Worm (Caenorhabditis elegans) whole organism, early embryonic: Measurements from ENCODE around the gene Y50E8A.2.
"Not testable (repeated sequence)": the region's sequence is repeated elsewhere in the genome, so short reads cannot be mapped to it uniquely, and the experiment has no call there.

Source experiments
- B0310.2 ChIP-seq: sonication (generic microtip); optimal IDR thresholded peaks from 2 replicates; lab custom pipeline; 2016; ENCODE audit warnings: mild to moderate bottlenecking, missing genetic modification characterization, missing compliant biosample characterization
- F13C5.2 ChIP-seq: sonication (generic microtip); optimal IDR thresholded peaks from 2 replicates; lab custom pipeline; 2017; ENCODE audit warnings: mild to moderate bottlenecking, missing genetic modification characterization, inconsistent platforms, missing compliant biosample characterization
- aly-1 ChIP-seq: sonication (generic microtip); optimal IDR thresholded peaks from 2 replicates; lab custom pipeline; 2016; ENCODE audit warnings: missing genetic modification characterization, missing compliant biosample characterization
- ama-1 ChIP-seq: fragments of 150-350 bp; optimal IDR thresholded peaks from 2 replicates; lab custom pipeline; 2014
- ceh-13 ChIP-seq: fragments of 200-800 bp; sonication (Bioruptor generic); optimal IDR thresholded peaks from 2 replicates; lab custom pipeline; 2018; ENCODE audit warnings: mild to moderate bottlenecking, missing genetic modification characterization, missing compliant biosample characterization
- ceh-36 ChIP-seq: sonication (generic microtip); optimal IDR thresholded peaks from 2 replicates; lab custom pipeline; 2016; ENCODE audit warnings: missing genetic modification characterization, inconsistent platforms, missing compliant biosample characterization
- ets-7 ChIP-seq: sonication (generic microtip); optimal IDR thresholded peaks from 2 replicates; lab custom pipeline; 2016; ENCODE audit warnings: missing genotype, missing genetic modification characterization, missing compliant biosample characterization
- flt-1 ChIP-seq: fragments of 200-800 bp; sonication (Bioruptor generic); IDR thresholded peaks from 2 replicates; pipeline ENCODE4 v1.3.6; 2022; ENCODE audit warnings: missing genetic modification characterization, missing compliant biosample characterization
- hmbx-1 ChIP-seq: sonication (generic microtip); optimal IDR thresholded peaks from 2 replicates; lab custom pipeline; 2016; ENCODE audit warnings: mild to moderate bottlenecking, missing genetic modification characterization, missing compliant biosample characterization
- hmg-4 ChIP-seq: fragments of 200-800 bp; sonication (Bioruptor generic); optimal IDR thresholded peaks from 2 replicates; lab custom pipeline; 2018; ENCODE audit warnings: mild to moderate bottlenecking, missing genetic modification characterization, missing compliant biosample characterization
- hnd-1 ChIP-seq: sonication (generic microtip); optimal IDR thresholded peaks from 2 replicates; lab custom pipeline; 2016; ENCODE audit warnings: missing genetic modification characterization, missing compliant biosample characterization
- pes-1 ChIP-seq: fragments of 200-800 bp; sonication (Bioruptor generic); IDR thresholded peaks from 2 replicates; pipeline ENCODE4 v1.3.6; 2022; ENCODE audit warnings: missing genetic modification reagents, missing genetic modification characterization, missing compliant biosample characterization
- scrt-1 ChIP-seq: fragments of 200-800 bp; sonication (Bioruptor generic); IDR thresholded peaks from 2 replicates; pipeline ENCODE4 v1.3.6; 2022; ENCODE audit warnings: missing genetic modification characterization, missing compliant biosample characterization
- sea-1 ChIP-seq: fragments of 200-800 bp; sonication (Bioruptor generic); conservative IDR thresholded peaks from 2 replicates; pipeline ENCODE4 v1.3.6; 2022; ENCODE audit warnings: missing genetic modification characterization, missing compliant biosample characterization
- tbx-11 ChIP-seq: fragments of 200-800 bp; sonication (Bioruptor generic); IDR thresholded peaks from 2 replicates; pipeline ENCODE4 v1.3.6; 2022; ENCODE audit warnings: missing genetic modification characterization, missing compliant biosample characterization
- tbx-37 ChIP-seq: fragments of 200-800 bp; sonication (Bioruptor generic); conservative IDR thresholded peaks from 2 replicates; pipeline ENCODE4 v1.3.6; 2022; ENCODE audit warnings: missing genetic modification reagents, missing genetic modification characterization, missing compliant biosample characterization
- tra-4 ChIP-seq: sonication (generic microtip); optimal IDR thresholded peaks from 2 replicates; lab custom pipeline; 2017; ENCODE audit warnings: missing genetic modification characterization, missing compliant biosample characterization

Gene Y50E8A.2

DNA sequence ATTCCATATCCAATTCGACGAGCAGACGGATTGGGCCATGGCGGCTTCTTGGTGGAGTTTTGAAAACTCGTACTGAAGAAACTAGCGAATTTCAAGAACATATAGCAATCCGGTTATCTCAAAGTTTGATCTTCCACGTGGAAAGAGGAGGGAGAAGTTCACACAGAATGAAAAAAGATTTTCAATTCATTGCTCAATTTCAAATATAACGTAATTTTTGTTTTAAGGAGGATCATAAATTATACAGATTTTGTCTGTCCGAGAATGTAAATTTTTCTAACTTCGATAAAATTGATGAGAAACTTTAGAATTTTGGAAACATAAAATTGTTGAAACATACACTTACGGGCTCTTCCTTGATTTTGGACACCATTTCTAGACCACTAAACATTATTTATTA, at the start of gene Y50E8A.2:
Gene Y50E8A.2, minus strand, starts transcription at position 101 of the 400 bp plus-strand sequence.
- no peak for TF ChIP-seq tbx-37 (GFP tag; lab: Robert Waterston, UW)
- no peak for TF ChIP-seq scrt-1
- no peak for TF ChIP-seq ets-7 (tag; lab: Kevin White, UChicago)
- TF ChIP-seq B0310.2 (tag; lab: Kevin White, UChicago), result no peak
- TF ChIP-seq hnd-1, result no peak
- no peak for TF ChIP-seq tbx-11 (GFP tag; lab: Robert Waterston, UW)
- TF ChIP-seq sea-1 (GFP tag; lab: Robert Waterston, UW), result no peak
- no peak for TF ChIP-seq hmg-4 (GFP tag; lab: Kevin White, UChicago)
- TF ChIP-seq ama-1, result no peak
- no peak for TF ChIP-seq flt-1

DNA sequence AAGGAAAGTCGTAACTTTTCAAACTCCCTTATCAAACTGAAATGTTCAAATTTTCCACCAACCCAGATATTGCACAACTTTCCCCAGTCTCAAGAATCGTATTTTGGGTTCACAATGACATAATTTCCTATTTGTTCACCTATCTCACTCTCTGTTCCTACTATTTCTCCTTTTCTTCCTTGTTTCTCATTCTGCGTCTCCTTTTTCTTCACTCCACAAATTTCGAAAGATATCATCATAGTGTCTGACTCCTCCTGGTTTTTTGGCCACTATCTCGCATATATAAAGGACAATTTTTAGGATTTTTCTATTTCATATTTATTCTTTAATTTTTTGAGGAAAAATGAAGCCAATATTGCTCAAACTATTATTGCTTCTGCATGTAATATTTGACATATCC, 44.4 kb upstream of the Y50E8A.2 start, which contains the start of gene haf-7:
Gene haf-7, plus strand, starts transcription at position 211 of the 400 bp plus-strand sequence.
- no peak for TF ChIP-seq B0310.2 (tag; lab: Kevin White, UChicago)
- TF ChIP-seq tra-4, result no peak

DNA sequence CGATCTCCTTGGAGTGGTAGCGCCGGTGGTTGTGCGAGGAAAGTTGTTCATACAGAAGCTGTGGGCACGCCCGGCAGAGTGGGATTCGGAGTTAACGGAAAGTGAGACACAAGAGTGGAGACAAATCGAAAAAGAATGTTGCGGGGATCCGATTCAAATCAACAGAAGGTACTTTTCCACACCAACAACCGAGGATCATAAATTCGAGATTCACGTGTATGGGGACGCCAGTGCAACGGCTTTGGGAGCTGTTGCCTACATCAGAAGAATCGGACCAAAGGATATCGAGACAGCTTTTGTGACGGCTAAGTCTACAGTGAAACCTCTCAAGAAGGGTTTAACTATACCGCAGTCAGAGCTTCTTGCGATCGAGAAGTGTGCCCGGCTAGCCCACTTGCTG, 34.9 kb upstream of the Y50E8A.2 start:
- no peak for TF ChIP-seq ceh-36
- no peak for TF ChIP-seq aly-1 (tag; lab: Kevin White, UChicago)
- TF ChIP-seq B0310.2 (tag; lab: Kevin White, UChicago), result no peak
- no peak for TF ChIP-seq tbx-37 (GFP tag; lab: Robert Waterston, UW)
- TF ChIP-seq tbx-11 (GFP tag; lab: Robert Waterston, UW), result no peak
- no peak for TF ChIP-seq hmg-4 (GFP tag; lab: Kevin White, UChicago)
- TF ChIP-seq ets-7 (tag; lab: Kevin White, UChicago), result no peak
- TF ChIP-seq flt-1, result no peak
- TF ChIP-seq ceh-13 (GFP tag; lab: Kevin White, UChicago), result no peak
- TF ChIP-seq hnd-1, result no peak
- TF ChIP-seq scrt-1, result no peak
- no peak for TF ChIP-seq tra-4
- TF ChIP-seq sea-1 (GFP tag; lab: Robert Waterston, UW), result no peak

DNA sequence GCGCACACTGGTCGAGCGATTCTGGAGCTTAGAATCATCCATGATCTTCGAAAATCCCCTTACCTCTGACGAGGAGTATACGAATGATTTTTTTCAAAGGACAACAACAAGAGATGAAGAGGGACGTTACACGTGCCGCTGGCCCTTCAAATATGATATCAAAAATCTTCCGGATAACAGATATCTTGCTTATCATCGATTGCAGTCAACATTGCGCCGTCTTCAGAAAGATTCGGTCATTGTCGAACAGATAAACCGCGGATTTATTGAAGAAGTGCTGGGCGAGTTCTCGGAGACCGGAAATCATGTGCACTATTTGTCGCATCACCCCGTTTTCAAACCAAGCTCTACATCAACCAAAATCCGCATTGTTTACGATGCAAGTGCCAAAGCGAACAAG, 33.9 kb upstream of the Y50E8A.2 start:
- TF ChIP-seq tbx-37 (GFP tag; lab: Robert Waterston, UW), result no peak
- no peak for TF ChIP-seq sea-1 (GFP tag; lab: Robert Waterston, UW)

DNA sequence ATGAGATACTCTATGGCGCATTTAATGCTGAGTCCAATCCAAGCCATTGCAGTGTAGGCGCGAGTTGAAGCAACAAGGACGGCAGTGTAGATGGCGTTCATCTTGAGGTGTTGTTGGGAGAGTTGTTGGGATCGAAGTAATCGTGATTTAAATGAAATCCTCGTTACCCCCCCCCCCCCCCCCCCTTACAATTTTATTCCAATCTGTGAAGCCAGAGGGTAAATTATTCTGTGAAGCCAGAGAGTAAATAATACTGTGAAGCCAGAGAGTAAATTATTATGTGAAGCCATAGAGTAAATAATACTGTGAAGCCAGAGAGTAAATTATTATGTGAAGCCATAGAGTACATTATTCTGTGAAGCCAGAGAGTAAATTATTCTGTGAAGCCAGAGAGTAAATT, 21.7 kb upstream of the Y50E8A.2 start, which contains the start of gene nspa-10:
Gene nspa-10, minus strand, starts transcription at position 101 of the 400 bp plus-strand sequence.
- TF ChIP-seq ceh-13 (GFP tag; lab: Kevin White, UChicago); aly-1 (tag; lab: Kevin White, UChicago); tbx-11 (GFP tag; lab: Robert Waterston, UW): not testable (repeated sequence)

DNA sequence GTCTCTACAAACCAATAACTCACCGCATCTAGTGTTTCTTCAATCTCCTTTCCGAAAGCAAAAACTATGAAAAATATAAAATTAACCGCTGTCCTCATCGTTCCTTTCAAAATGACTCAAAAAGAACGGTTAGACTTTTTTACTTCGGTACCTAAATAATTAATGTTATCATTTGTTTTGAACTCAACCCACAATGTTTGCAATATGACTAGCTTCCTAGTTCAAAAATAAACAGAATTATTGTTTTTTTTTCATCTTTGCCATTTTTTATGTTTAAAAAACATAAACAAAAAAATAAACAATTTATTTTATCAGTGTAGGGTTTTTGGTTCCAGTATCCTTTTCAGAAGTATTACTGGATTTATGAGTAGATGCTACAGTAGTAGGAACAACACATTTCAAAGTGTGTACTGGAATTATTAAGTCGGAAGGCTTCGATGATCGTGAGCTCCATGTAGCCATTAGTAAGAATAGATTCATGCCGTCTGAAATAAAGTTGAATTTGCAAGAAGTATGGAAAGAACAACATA, 20.0 kb upstream of the Y50E8A.2 start, which contains the start of the genes lipl-8 and Y50E8A.22:
Gene lipl-8, minus strand, starts transcription at position 101 of the 530 bp plus-strand sequence.
Gene Y50E8A.22, minus strand, starts transcription at position 480 of the 530 bp plus-strand sequence.
- TF ChIP-seq tra-4 (no peak), tbx-37 (GFP tag; lab: Robert Waterston, UW) (no peak), ets-7 (tag; lab: Kevin White, UChicago) (no peak), ama-1 (no peak), F13C5.2 (no peak), hmg-4 (GFP tag; lab: Kevin White, UChicago) (no peak), ceh-36 (no peak), B0310.2 (tag; lab: Kevin White, UChicago) (no peak), hnd-1 (no peak)

DNA sequence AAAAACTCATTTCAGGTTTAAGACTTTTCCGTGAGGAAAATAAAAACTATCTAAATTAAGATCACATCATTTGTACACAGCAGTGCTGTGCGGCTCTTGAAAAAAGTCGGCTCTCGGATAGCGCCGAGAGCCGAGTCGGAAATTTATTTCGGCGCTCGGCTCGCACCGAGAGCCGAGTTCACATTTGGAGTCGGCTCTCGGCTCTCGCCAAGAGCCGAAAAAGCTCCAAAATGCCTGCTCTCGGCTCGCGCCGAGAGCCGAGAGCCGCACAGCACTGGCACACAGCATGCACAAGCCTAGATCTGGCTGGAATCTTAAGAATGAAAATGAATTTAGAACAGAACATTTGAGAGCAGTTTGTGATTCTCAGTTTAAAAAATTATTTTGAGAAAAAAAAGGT, 18.3 kb upstream of the Y50E8A.2 start:
- TF ChIP-seq flt-1, result no peak
- TF ChIP-seq hmbx-1 (tag; lab: Kevin White, UChicago), result no peak
- no peak for TF ChIP-seq sea-1 (GFP tag; lab: Robert Waterston, UW)
- no peak for TF ChIP-seq hmg-4 (GFP tag; lab: Kevin White, UChicago)
- no peak for TF ChIP-seq aly-1 (tag; lab: Kevin White, UChicago)
- TF ChIP-seq tra-4, result no peak
- TF ChIP-seq ets-7 (tag; lab: Kevin White, UChicago), result no peak
- no peak for TF ChIP-seq tbx-37 (GFP tag; lab: Robert Waterston, UW)
- no peak for TF ChIP-seq tbx-11 (GFP tag; lab: Robert Waterston, UW)
- TF ChIP-seq pes-1, result no peak
- no peak for TF ChIP-seq ama-1
- no peak for TF ChIP-seq ceh-36
- TF ChIP-seq ceh-13 (GFP tag; lab: Kevin White, UChicago), result no peak

DNA sequence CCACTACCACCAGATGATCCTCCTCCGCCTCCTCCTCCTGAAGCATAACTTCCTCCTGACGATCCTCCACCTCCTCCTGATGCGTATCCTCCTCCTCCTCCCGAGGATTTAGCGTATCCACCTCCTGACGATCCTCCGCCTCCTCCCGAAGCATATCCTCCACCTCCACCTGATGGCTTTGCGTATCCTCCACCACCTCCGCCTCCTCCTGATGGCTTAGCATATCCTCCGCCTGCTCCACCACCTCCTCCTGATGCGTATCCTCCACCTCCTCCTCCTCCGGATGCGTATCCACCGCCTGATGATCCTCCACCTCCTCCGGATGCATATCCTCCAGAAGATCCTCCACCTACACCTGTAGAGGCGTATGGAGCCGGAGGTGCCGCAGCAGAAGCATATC, 16.2 kb upstream of the Y50E8A.2 start:
- TF ChIP-seq B0310.2 (tag; lab: Kevin White, UChicago), result no peak
- TF ChIP-seq pes-1, result no peak
- no peak for TF ChIP-seq ceh-13 (GFP tag; lab: Kevin White, UChicago)
- no peak for TF ChIP-seq flt-1

DNA sequence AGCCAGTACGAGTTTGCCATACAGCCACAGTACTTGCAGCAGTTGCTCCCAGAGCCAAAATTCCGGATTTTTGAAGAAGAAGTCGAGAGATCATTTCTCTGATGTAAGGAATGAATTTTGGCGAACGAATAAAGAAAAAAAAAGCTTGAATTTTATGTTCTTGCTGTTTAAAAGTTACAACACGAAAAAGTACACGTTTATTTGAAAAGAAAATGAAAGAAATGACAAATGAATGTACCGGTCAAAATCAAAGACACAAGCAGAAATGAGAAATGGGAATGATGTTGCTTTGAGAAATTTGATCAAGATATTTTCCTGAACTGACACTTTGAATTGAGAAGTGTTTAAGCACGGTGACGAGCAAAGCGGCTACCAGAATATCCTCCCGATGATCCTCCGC, 12.6 kb upstream of the Y50E8A.2 start, which contains the start of gene Y50E8A.6:
Gene Y50E8A.6, minus strand, starts transcription at position 101 of the 400 bp plus-strand sequence.
- TF ChIP-seq hmbx-1 (tag; lab: Kevin White, UChicago) (no peak), pes-1 (no peak), tbx-37 (GFP tag; lab: Robert Waterston, UW) (no peak), ets-7 (tag; lab: Kevin White, UChicago) (no peak), hnd-1 (no peak), ama-1 (no peak), F13C5.2 (no peak), flt-1 (no peak), B0310.2 (tag; lab: Kevin White, UChicago) (no peak), tra-4 (no peak), ceh-13 (GFP tag; lab: Kevin White, UChicago) (no peak), sea-1 (GFP tag; lab: Robert Waterston, UW) (no peak), hmg-4 (GFP tag; lab: Kevin White, UChicago) (no peak), ceh-36 (no peak), aly-1 (tag; lab: Kevin White, UChicago) (no peak), tbx-11 (GFP tag; lab: Robert Waterston, UW) (no peak), scrt-1 (no peak)
